Fruit fly (Drosophila melanogaster) whole organism, embryonic: ENCODE measurements around the gene CG13108.

Source experiments
- Adf1 ChIP-seq: fragments of 200-800 bp; sonication (Bioruptor generic); IDR thresholded peaks from 2 replicates; pipeline ENCODE4 v1.3.6; 2022; ENCODE audit warnings: missing biosample characterization, missing genetic modification characterization
- Blimp-1 ChIP-seq: fragments of 200-800 bp; sonication (Bioruptor generic); optimal IDR thresholded peaks from 3 replicates; lab custom pipeline; 2018; ENCODE audit warnings: missing biosample characterization, missing genetic modification characterization, mild to moderate bottlenecking, moderate library complexity, missing genetic modification reagents
- CG10431 ChIP-seq: fragments of 200-800 bp; sonication (Bioruptor generic); optimal IDR thresholded peaks from 3 replicates; lab custom pipeline; 2018; ENCODE audit warnings: missing biosample characterization, mild to moderate bottlenecking, missing genetic modification characterization
- CG10979 ChIP-seq: fragments of 200-800 bp; sonication (Bioruptor generic); optimal IDR thresholded peaks from 2 replicates; lab custom pipeline; 2018; ENCODE audit warnings: missing biosample characterization, mild to moderate bottlenecking, missing genetic modification characterization, moderate library complexity
- CG14710 ChIP-seq: fragments of 200-800 bp; sonication (Bioruptor generic); optimal IDR thresholded peaks from 3 replicates; lab custom pipeline; 2019; ENCODE audit warnings: missing biosample characterization, mild to moderate bottlenecking, missing genetic modification characterization, moderate library complexity
- CG1602 ChIP-seq: fragments of 200-800 bp; sonication (Bioruptor generic); optimal IDR thresholded peaks from 3 replicates; lab custom pipeline; 2016; ENCODE audit warnings: missing biosample characterization, missing genetic modification characterization
- CG1603 ChIP-seq: fragments of 200-800 bp; sonication (Bioruptor generic); optimal IDR thresholded peaks from 2 replicates; lab custom pipeline; 2019; ENCODE audit warnings: missing biosample characterization, mild to moderate bottlenecking, missing genetic modification characterization, moderate library complexity
- CG2712 ChIP-seq: fragments of 200-800 bp; optimal IDR thresholded peaks from 3 replicates; lab custom pipeline; 2019; ENCODE audit warnings: missing biosample characterization, mild to moderate bottlenecking, missing genetic modification characterization, moderate library complexity
- CG2889 ChIP-seq: fragments of 200-800 bp; sonication (Bioruptor generic); IDR thresholded peaks from 3 replicates; pipeline ENCODE4 v1.3.6; 2022; ENCODE audit warnings: missing biosample characterization, missing genetic modification characterization
- CG3995 ChIP-seq: fragments of 200-800 bp; sonication (Bioruptor generic); optimal IDR thresholded peaks from 3 replicates; lab custom pipeline; 2016; ENCODE audit warnings: missing biosample characterization, missing genetic modification characterization
- CG4282 ChIP-seq: fragments of 200-800 bp; sonication (Bioruptor generic); optimal IDR thresholded peaks from 2 replicates; lab custom pipeline; 2016; ENCODE audit warnings: missing biosample characterization, missing genetic modification characterization
- CG6254 ChIP-seq: fragments of 200-800 bp; sonication (Bioruptor generic); optimal IDR thresholded peaks from 3 replicates; lab custom pipeline; 2017; ENCODE audit warnings: mild to moderate bottlenecking, missing biosample characterization, missing genetic modification reagents, missing genetic modification characterization
- CG6689 ChIP-seq: fragments of 200-800 bp; sonication (Bioruptor generic); IDR thresholded peaks from 2 replicates; pipeline ENCODE4 v1.3.6; 2022; ENCODE audit warnings: missing biosample characterization, missing genetic modification characterization
- CG7745 ChIP-seq: fragments of 200-800 bp; sonication (Bioruptor generic); optimal IDR thresholded peaks from 2 replicates; lab custom pipeline; 2018; ENCODE audit warnings: missing biosample characterization, mild to moderate bottlenecking, missing genetic modification characterization, moderate library complexity
- Chrac-16 ChIP-seq: fragments of 200-800 bp; sonication (Bioruptor generic); optimal IDR thresholded peaks from 3 replicates; lab custom pipeline; 2016; ENCODE audit warnings: missing biosample characterization, missing genetic modification characterization
- Dad ChIP-seq: fragments of 200-800 bp; sonication (Bioruptor generic); optimal IDR thresholded peaks from 3 replicates; lab custom pipeline; 2016; ENCODE audit warnings: missing biosample characterization, missing genetic modification characterization
- Eip74EF ChIP-seq, 2 experiments: fragments of 200-800 bp in 1 of 2; fragments of >200 bp in 1 of 2; sonication (Bioruptor generic) in 1 of 2; optimal IDR thresholded peaks; 2 replicates each; lab custom pipeline; 2017 to 2019; ENCODE audit warnings: missing biosample characterization in 2 of 2, missing genetic modification characterization in 2 of 2, mild to moderate bottlenecking in 1 of 2, moderate library complexity in 1 of 2
- HLHmδ ChIP-seq: fragments of 200-800 bp; sonication (Bioruptor generic); optimal IDR thresholded peaks from 2 replicates; lab custom pipeline; 2018; ENCODE audit warnings: missing biosample characterization, mild to moderate bottlenecking, missing genetic modification characterization, moderate library complexity
- Med ChIP-seq: fragments of 200-800 bp; sonication (Bioruptor generic); peaks from one replicate; lab custom pipeline; 2016; ENCODE audit warnings: missing biosample characterization, missing genetic modification characterization, mild to moderate bottlenecking, inconsistent platforms, moderate library complexity
- NK7.1 ChIP-seq: fragments of 200-800 bp; sonication (Bioruptor generic); optimal IDR thresholded peaks from 3 replicates; lab custom pipeline; 2016; ENCODE audit warnings: missing biosample characterization, missing genetic modification characterization
- NfI ChIP-seq: fragments of 200-800 bp; sonication (Bioruptor generic); optimal IDR thresholded peaks from 3 replicates; lab custom pipeline; 2018; ENCODE audit warnings: missing biosample characterization, mild to moderate bottlenecking, missing genetic modification characterization, moderate library complexity
- Oli ChIP-seq: fragments of 200-800 bp; sonication (Bioruptor generic); optimal IDR thresholded peaks from 2 replicates; lab custom pipeline; 2018; ENCODE audit warnings: missing biosample characterization, mild to moderate bottlenecking, missing genetic modification characterization, moderate library complexity
- Spps ChIP-seq: fragments of 200-800 bp; sonication (Bioruptor generic); optimal IDR thresholded peaks from 2 replicates; lab custom pipeline; 2018; ENCODE audit warnings: missing biosample characterization, mild to moderate bottlenecking, missing genetic modification characterization
- Sry-β ChIP-seq: fragments of 200-800 bp; sonication (Bioruptor generic); optimal IDR thresholded peaks from 2 replicates; lab custom pipeline; 2018; ENCODE audit warnings: missing biosample characterization, mild to moderate bottlenecking, missing genetic modification characterization, moderate library complexity
- Xrp1 ChIP-seq: fragments of 200-800 bp; sonication (Bioruptor generic); IDR thresholded peaks from 2 replicates; pipeline ENCODE4 v1.3.6; 2022; ENCODE audit warnings: missing biosample characterization, missing genetic modification characterization
- ci ChIP-seq: fragments of 200-800 bp; sonication (Bioruptor generic); IDR thresholded peaks from 3 replicates; pipeline ENCODE4 v1.3.6; 2022; ENCODE audit warnings: missing biosample characterization, missing genetic modification characterization
- crol ChIP-seq: fragments of 200-800 bp; sonication (Bioruptor generic); IDR thresholded peaks from 2 replicates; pipeline ENCODE4 v1.3.6; 2022; ENCODE audit warnings: missing biosample characterization, missing genetic modification characterization
- dmrt11E ChIP-seq: fragments of 200-800 bp; sonication (Bioruptor generic); optimal IDR thresholded peaks from 3 replicates; lab custom pipeline; 2018; ENCODE audit warnings: missing biosample characterization, mild to moderate bottlenecking, missing genetic modification characterization, moderate library complexity
- emc ChIP-seq: fragments of 200-800 bp; sonication (Bioruptor generic); optimal IDR thresholded peaks from 2 replicates; lab custom pipeline; 2016; ENCODE audit warnings: missing biosample characterization, missing genetic modification characterization
- fd102C ChIP-seq: fragments of 200-800 bp; sonication (Bioruptor generic); optimal IDR thresholded peaks from 2 replicates; lab custom pipeline; 2018; ENCODE audit warnings: missing biosample characterization, mild to moderate bottlenecking, missing genetic modification characterization, moderate library complexity
- fd64A ChIP-seq: fragments of 200-800 bp; sonication (Bioruptor generic); optimal IDR thresholded peaks from 3 replicates; lab custom pipeline; 2018; ENCODE audit warnings: missing biosample characterization, mild to moderate bottlenecking, missing genetic modification characterization
- gsb-n ChIP-seq: fragments of 200-800 bp; sonication (Bioruptor generic); optimal IDR thresholded peaks from 3 replicates; lab custom pipeline; 2018; ENCODE audit warnings: missing biosample characterization, mild to moderate bottlenecking, missing genetic modification characterization
- lab ChIP-seq: fragments of 200-800 bp; sonication (Bioruptor generic); optimal IDR thresholded peaks from 3 replicates; lab custom pipeline; 2017; ENCODE audit warnings: missing biosample characterization, missing genetic modification characterization, mild to moderate bottlenecking, moderate library complexity, missing genetic modification reagents
- lov ChIP-seq, 2 experiments: fragments of 200-800 bp in 1 of 2; fragments of >200 bp in 1 of 2; sonication (Bioruptor generic) in 1 of 2; IDR thresholded peaks in 1 of 2; optimal IDR thresholded peaks in 1 of 2; 2 replicates in 1 of 2; 3 replicates in 1 of 2; pipeline versions ENCODE4 v1.3.6 to Lab custom; 2017 to 2022; ENCODE audit warnings: missing biosample characterization in 1 of 2, missing genetic modification characterization in 1 of 2
- mld ChIP-seq: fragments of 200-800 bp; sonication (Bioruptor generic); IDR thresholded peaks from 3 replicates; pipeline ENCODE4 v1.3.6; 2022; ENCODE audit warnings: missing biosample characterization, missing genetic modification characterization; ENCODE audit not compliant: partially characterized antibody
- nau ChIP-seq: fragments of 200-800 bp; sonication (Bioruptor generic); optimal IDR thresholded peaks from 3 replicates; lab custom pipeline; 2017; ENCODE audit warnings: missing biosample characterization, mild to moderate bottlenecking, missing genetic modification characterization, missing genetic modification reagents
- nerfin-1 ChIP-seq: fragments of 200-800 bp; sonication (Bioruptor generic); optimal IDR thresholded peaks from 3 replicates; lab custom pipeline; 2019; ENCODE audit warnings: missing biosample characterization, mild to moderate bottlenecking, missing genetic modification characterization, moderate library complexity
- oc ChIP-seq: fragments of 200-800 bp; sonication (Bioruptor generic); optimal IDR thresholded peaks from 2 replicates; lab custom pipeline; 2018; ENCODE audit warnings: missing biosample characterization, mild to moderate bottlenecking, missing genetic modification characterization, moderate library complexity
- odd ChIP-seq: fragments of 200-800 bp; sonication (Bioruptor generic); optimal IDR thresholded peaks from 2 replicates; lab custom pipeline; 2017; ENCODE audit warnings: missing biosample characterization, mild to moderate bottlenecking, missing genetic modification characterization
- pho ChIP-seq: fragments of 200-800 bp; sonication (Bioruptor generic); optimal IDR thresholded peaks from 2 replicates; lab custom pipeline; 2016; ENCODE audit warnings: missing biosample characterization, missing genetic modification characterization
- pros ChIP-seq: fragments of 200-800 bp; sonication (Bioruptor generic); optimal IDR thresholded peaks from 3 replicates; lab custom pipeline; 2019; ENCODE audit warnings: missing biosample characterization, mild to moderate bottlenecking, missing genetic modification characterization, moderate library complexity
- rib ChIP-seq: fragments of 200-800 bp; sonication (Bioruptor generic); IDR thresholded peaks from 2 replicates; pipeline ENCODE4 v1.3.6; 2022; ENCODE audit warnings: missing biosample characterization, missing genetic modification characterization
- sens ChIP-seq: fragments of 200-800 bp; sonication (Bioruptor generic); peaks from one replicate; lab custom pipeline; 2016; ENCODE audit warnings: missing biosample characterization, missing genetic modification characterization
- sr ChIP-seq: fragments of 200-800 bp; sonication (Bioruptor generic); IDR thresholded peaks from 3 replicates; pipeline ENCODE4 v1.3.6; 2022; ENCODE audit warnings: missing biosample characterization, missing genetic modification characterization
- tap ChIP-seq: fragments of 200-800 bp; optimal IDR thresholded peaks from 3 replicates; lab custom pipeline; 2019; ENCODE audit warnings: missing biosample characterization, mild to moderate bottlenecking, missing genetic modification characterization, moderate library complexity
- unpg ChIP-seq: fragments of 200-800 bp; sonication (Bioruptor generic); optimal IDR thresholded peaks from 3 replicates; lab custom pipeline; 2018; ENCODE audit warnings: missing biosample characterization, mild to moderate bottlenecking, missing genetic modification characterization, moderate library complexity
- usp ChIP-seq: fragments of >200 bp; optimal IDR thresholded peaks from 2 replicates; lab custom pipeline; 2017; ENCODE audit warnings: missing biosample characterization, missing genetic modification characterization
- z ChIP-seq: fragments of 200-800 bp; sonication (Bioruptor generic); IDR thresholded peaks from 3 replicates; pipeline ENCODE4 v1.3.6; 2022; ENCODE audit warnings: missing biosample characterization, missing genetic modification characterization
- zfh1 ChIP-seq: fragments of 200-800 bp; sonication (Bioruptor generic); IDR thresholded peaks from 3 replicates; pipeline ENCODE4 v1.3.6; 2022; ENCODE audit warnings: missing biosample characterization, missing genetic modification characterization

The CG13108 gene

DNA sequence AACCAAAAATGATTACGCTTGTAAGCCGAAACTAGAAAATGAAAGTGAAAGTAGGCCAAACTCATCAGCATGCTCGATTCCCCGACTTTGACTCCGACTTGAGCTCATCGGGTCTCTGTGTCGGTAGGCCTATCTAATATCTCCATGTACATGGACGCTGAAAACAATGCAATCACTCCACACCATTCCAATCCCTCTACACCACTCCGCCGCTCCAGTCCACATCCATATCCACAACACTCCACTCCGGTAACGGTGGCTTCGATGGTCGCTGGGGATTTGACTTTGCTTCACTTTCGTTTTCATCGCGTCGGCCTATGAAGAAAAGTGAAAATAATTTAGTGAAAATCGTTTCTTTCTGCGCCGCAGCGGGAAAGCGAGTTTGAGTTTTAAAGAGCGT, 29.6 kb downstream of the CG13108 start (continued):
- peak; percentile 17 for TF ChIP-seq nerfin-1 (tag; lab: Kevin White, UChicago)
- peak; percentile 69 for TF ChIP-seq gsb-n
- TF ChIP-seq tap (tag; lab: Kevin White, UChicago), result peak; percentile 0
- TF ChIP-seq CG6254 (GFP tag; lab: Kevin White, UChicago), result peak; percentile 53
- no peak for TF ChIP-seq lab
- TF ChIP-seq CG1603 (tag; lab: Kevin White, UChicago), result peak; percentile 33
- TF ChIP-seq z (GFP tag; lab: Robert Waterston, UW), result peak; percentile 62; the same call in 1 of the 3 replicates
- peak; percentile 73 for TF ChIP-seq sens (GFP tag; lab: Kevin White, UChicago)
- peak; percentile 77 for TF ChIP-seq HLHmδ (GFP tag; lab: Kevin White, UChicago)
- TF ChIP-seq oc (tag; lab: Kevin White, UChicago), result peak; percentile 85
- peak; percentile 43 for TF ChIP-seq Spps (tag; lab: Kevin White, UChicago)
- peak; percentile 8 for TF ChIP-seq CG10979 (tag; lab: Kevin White, UChicago)
- TF ChIP-seq mld (GFP tag; lab: Robert Waterston, UW), result no peak
- peak; percentile 26 for TF ChIP-seq fd64A (GFP tag; lab: Kevin White, UChicago)
- TF ChIP-seq CG14710, result peak; percentile 21
- peak; percentile 55; the same call in 1 of the 3 replicates for TF ChIP-seq ci (GFP tag; lab: Robert Waterston, UW)
- TF ChIP-seq crol (GFP tag; lab: Robert Waterston, UW), result peak; percentile 58
- TF ChIP-seq unpg (GFP tag; lab: Kevin White, UChicago), result peak; percentile 1
- TF ChIP-seq pros (GFP tag; lab: Kevin White, UChicago), result peak; percentile 12
- TF ChIP-seq Med (GFP tag; lab: Kevin White, UChicago), result peak; percentile 50
- peak; percentile 80 for TF ChIP-seq CG10431 (GFP tag; lab: Kevin White, UChicago)
- peak; percentile 22 for TF ChIP-seq dmrt11E
- peak; percentile 100 for TF ChIP-seq Blimp-1 (GFP tag; lab: Kevin White, UChicago)
- peak; percentile 8 for TF ChIP-seq Sry-β
- TF ChIP-seq lov (optimal IDR thresholded peaks at IDR 0.05; lab: Kevin White, UChicago), result no peak
- TF ChIP-seq lov (GFP tag; IDR thresholded peaks at IDR 0.05; lab: Robert Waterston, UW), result 0 out of 3 replicates have a peak, but pooled peaks have one; percentile 23
- 0 out of 3 replicates have a peak, but pooled peaks have one; percentile 14 for TF ChIP-seq CG2889 (GFP tag; lab: Robert Waterston, UW)

DNA sequence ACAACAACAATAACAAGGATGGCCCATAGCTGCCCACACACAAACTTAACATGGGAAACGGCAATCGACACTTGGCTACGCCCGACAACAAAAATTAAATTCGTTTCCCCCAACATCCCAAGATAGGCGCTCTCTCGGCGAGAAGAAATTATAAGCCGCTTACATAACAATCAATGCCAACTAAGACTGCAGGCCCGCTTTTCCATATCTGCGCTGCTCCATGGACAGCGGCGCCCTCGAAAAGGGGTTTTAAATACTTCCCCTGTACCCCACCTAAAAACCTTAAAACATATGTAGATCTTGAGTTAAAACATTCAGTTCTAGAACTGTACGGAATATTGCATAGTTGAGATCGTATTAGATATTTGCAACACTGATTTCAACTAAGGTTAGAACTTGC, 30.6 kb downstream of the CG13108 start:
- no peak for TF ChIP-seq lov (optimal IDR thresholded peaks at IDR 0.05; lab: Kevin White, UChicago)
- TF ChIP-seq lov (GFP tag; IDR thresholded peaks at IDR 0.05; lab: Robert Waterston, UW), result no peak
- TF ChIP-seq Adf1 (GFP tag; lab: Robert Waterston, UW), result no peak
- TF ChIP-seq CG1602 (GFP tag; lab: Kevin White, UChicago), result no peak
- no peak for TF ChIP-seq CG6689 (GFP tag; lab: Robert Waterston, UW)
- TF ChIP-seq usp, result no peak
- TF ChIP-seq Chrac-16 (GFP tag; lab: Kevin White, UChicago), result no peak
- no peak for TF ChIP-seq Eip74EF (GFP tag; optimal IDR thresholded peaks at IDR 0.05; lab: Kevin White, UChicago)
- no peak for TF ChIP-seq pho (GFP tag; lab: Kevin White, UChicago)
- TF ChIP-seq CG3995 (GFP tag; lab: Kevin White, UChicago), result no peak
- no peak for TF ChIP-seq NfI (GFP tag; lab: Kevin White, UChicago)
- no peak for TF ChIP-seq fd102C (GFP tag; lab: Kevin White, UChicago)
- peak; percentile 28 for TF ChIP-seq oc (tag; lab: Kevin White, UChicago)
- no peak for TF ChIP-seq zfh1 (GFP tag; lab: Robert Waterston, UW)
- no peak for TF ChIP-seq NK7.1 (GFP tag; lab: Kevin White, UChicago)
- TF ChIP-seq sr (GFP tag; lab: Robert Waterston, UW), result 0 out of 3 replicates have a peak, but pooled peaks have one; percentile 38
- 0 out of 2 replicates have a peak, but pooled peaks have one; percentile 6 for TF ChIP-seq Xrp1
- TF ChIP-seq Dad (GFP tag; lab: Kevin White, UChicago), result no peak
- peak; percentile 26 for TF ChIP-seq Oli (tag; lab: Kevin White, UChicago)
- no peak for TF ChIP-seq rib (GFP tag; lab: Robert Waterston, UW)
- no peak for TF ChIP-seq CG4282
- TF ChIP-seq CG7745 (tag; lab: Kevin White, UChicago), result no peak
- no peak for TF ChIP-seq CG2712
- no peak for TF ChIP-seq nau (GFP tag; lab: Kevin White, UChicago)
- no peak for TF ChIP-seq emc (GFP tag; lab: Kevin White, UChicago)
- TF ChIP-seq odd, result no peak
